Fruit fly (Drosophila melanogaster) whole organism, wandering third instar larva: ENCODE results near the gene CG17122.

ENCODE experiments used
- CrebA ChIP-seq: fragments of 200-800 bp; sonication (Bioruptor generic); optimal IDR thresholded peaks from 2 replicates; lab custom pipeline; 2016; ENCODE audit warnings: missing biosample characterization, mild to moderate bottlenecking, missing genetic modification characterization, borderline replicate concordance
- Rel ChIP-seq, 2 experiments: fragments of 200-800 bp; sonication (Bioruptor generic) in 1 of 2; optimal IDR thresholded peaks; 2 replicates in 1 of 2; 3 replicates in 1 of 2; lab custom pipeline; 2016 to 2019; ENCODE audit warnings: mild to moderate bottlenecking in 2 of 2, missing biosample characterization in 2 of 2, missing genetic modification characterization in 2 of 2, moderate library complexity in 1 of 2
- dl ChIP-seq, 2 experiments: fragments of 175-275, 200-275 bp in 1 of 2; fragments of 200-275 bp in 1 of 2; sonication (Bioruptor generic); optimal IDR thresholded peaks; lab custom pipeline; 2018; ENCODE audit warnings: mild to moderate bottlenecking in 2 of 2, missing biosample characterization in 2 of 2, missing genetic modification characterization in 2 of 2, moderate library complexity in 2 of 2; ENCODE audit not compliant: partially characterized antibody in 2 of 2, insufficient read depth in 1 of 2
- h ChIP-seq: fragments of 200-800 bp; sonication (Bioruptor generic); optimal IDR thresholded peaks from 3 replicates; lab custom pipeline; 2016; ENCODE audit warnings: missing biosample characterization, mild to moderate bottlenecking, missing genetic modification characterization
- lola ChIP-seq: fragments of >200 bp; optimal IDR thresholded peaks from 2 replicates; lab custom pipeline; 2017; ENCODE audit warnings: missing biosample characterization, missing genetic modification characterization
- sv ChIP-seq: fragments of 200-800 bp; sonication (Bioruptor generic); optimal IDR thresholded peaks from 3 replicates; lab custom pipeline; 2016; ENCODE audit warnings: missing biosample characterization, missing genetic modification characterization
- usp ChIP-seq: fragments of >200 bp; optimal IDR thresholded peaks from 2 replicates; lab custom pipeline; 2017; ENCODE audit warnings: missing biosample characterization, missing genetic modification characterization

- no peak for TF ChIP-seq usp
- TF ChIP-seq dl (GFP tag; optimal IDR thresholded peaks at IDR 0.05; lab: Kevin White, UChicago; ENCODE audit: insufficient read depth in 1 of 2, partially characterized antibody in 2 of 2), result no peak
- TF ChIP-seq sv (GFP tag; lab: Kevin White, UChicago), result no peak
- no peak for TF ChIP-seq h (GFP tag; lab: Kevin White, UChicago)
- no peak for TF ChIP-seq CrebA
- TF ChIP-seq lola, result no peak
- no peak for TF ChIP-seq Rel (GFP tag; optimal IDR thresholded peaks at IDR 0.05; lab: Kevin White, UChicago)
- no peak for TF ChIP-seq Rel (tag; optimal IDR thresholded peaks at IDR 0.05; lab: Kevin White, UChicago)
These were observed 38.0 kb downstream of the CG17122 start for dm6 chr3L:20237167-20237566.
